Fruit fly (Drosophila melanogaster) whole organism, embryonic: ENCODE measurements around the gene CG4456.

Experiments used
- BEAF-32 ChIP-seq: fragments of 200-800 bp; sonication (Bioruptor generic); optimal IDR thresholded peaks from 3 replicates; lab custom pipeline; 2017; ENCODE audit warnings: missing biosample characterization, missing genetic modification characterization, mild to moderate bottlenecking, moderate library complexity, missing genetic modification reagents
- Bdp1 ChIP-seq: fragments of 200-800 bp; sonication (Bioruptor generic); optimal IDR thresholded peaks from 3 replicates; lab custom pipeline; 2016; ENCODE audit warnings: missing biosample characterization, missing genetic modification characterization
- CG10147 ChIP-seq: fragments of 200-800 bp; sonication (Bioruptor generic); optimal IDR thresholded peaks from 2 replicates; lab custom pipeline; 2019; ENCODE audit warnings: missing biosample characterization, mild to moderate bottlenecking, missing genetic modification characterization, moderate library complexity
- CG10267 ChIP-seq: fragments of 200-800 bp; sonication (Bioruptor generic); optimal IDR thresholded peaks from 2 replicates; lab custom pipeline; 2018; ENCODE audit warnings: missing biosample characterization, mild to moderate bottlenecking, missing genetic modification characterization, moderate library complexity
- CG10959 ChIP-seq: fragments of 200-800 bp; sonication (Bioruptor generic); IDR thresholded peaks from 2 replicates; pipeline ENCODE4 v1.3.6; 2022; ENCODE audit warnings: missing biosample characterization, missing genetic modification characterization
- CG12236 ChIP-seq: fragments of 200-800 bp; sonication (Bioruptor generic); optimal IDR thresholded peaks from 2 replicates; lab custom pipeline; 2016; ENCODE audit warnings: missing biosample characterization, missing genetic modification characterization
- CG13287 ChIP-seq: fragments of 200-800 bp; sonication (Bioruptor generic); IDR thresholded peaks from 2 replicates; pipeline ENCODE4 v1.3.6; 2022; ENCODE audit warnings: missing biosample characterization, missing genetic modification characterization; ENCODE audit not compliant: partially characterized antibody
- CG14441 ChIP-seq: fragments of 200-800 bp; sonication (Bioruptor generic); IDR thresholded peaks from 2 replicates; pipeline ENCODE4 v1.3.6; 2022; ENCODE audit warnings: missing biosample characterization, missing genetic modification characterization
- CG1603 ChIP-seq: fragments of 200-800 bp; sonication (Bioruptor generic); optimal IDR thresholded peaks from 2 replicates; lab custom pipeline; 2019; ENCODE audit warnings: missing biosample characterization, mild to moderate bottlenecking, missing genetic modification characterization, moderate library complexity
- CG17612 ChIP-seq: fragments of 200-800 bp; sonication (Bioruptor generic); IDR thresholded peaks from 2 replicates; pipeline ENCODE4 v1.3.6; 2022; ENCODE audit warnings: missing biosample characterization, missing genetic modification characterization
- CG32532 ChIP-seq: fragments of 200-800 bp; sonication (Bioruptor generic); IDR thresholded peaks from 2 replicates; pipeline ENCODE4 v1.3.6; 2022; ENCODE audit warnings: missing biosample characterization, missing genetic modification characterization
- CG42726 ChIP-seq: fragments of 200-800 bp; sonication (Bioruptor generic); IDR thresholded peaks from 2 replicates; pipeline ENCODE4 v1.3.6; 2022; ENCODE audit warnings: missing biosample characterization, missing genetic modification characterization; ENCODE audit not compliant: partially characterized antibody
- CG5180 ChIP-seq: fragments of 200-800 bp; sonication (Bioruptor generic); optimal IDR thresholded peaks from 3 replicates; lab custom pipeline; 2017; ENCODE audit warnings: missing biosample characterization, missing genetic modification characterization, mild to moderate bottlenecking, moderate library complexity, missing genetic modification reagents
- CG6683 ChIP-seq: fragments of 200-800 bp; sonication (Bioruptor generic); optimal IDR thresholded peaks from 2 replicates; lab custom pipeline; 2017; ENCODE audit warnings: missing biosample characterization, mild to moderate bottlenecking, missing genetic modification characterization, missing genetic modification reagents
- CG6791 ChIP-seq: fragments of 200-800 bp; sonication (Bioruptor generic); IDR thresholded peaks from 3 replicates; pipeline ENCODE4 v1.3.6; 2022; ENCODE audit warnings: missing biosample characterization, missing genetic modification characterization; ENCODE audit not compliant: partially characterized antibody
- CG7556 ChIP-seq: fragments of 200-800 bp; sonication (Bioruptor generic); optimal IDR thresholded peaks from 2 replicates; lab custom pipeline; 2017; ENCODE audit warnings: missing biosample characterization, mild to moderate bottlenecking, missing genetic modification characterization
- Camta ChIP-seq: fragments of 200-800 bp; sonication (Bioruptor generic); optimal IDR thresholded peaks from 2 replicates; lab custom pipeline; 2016; ENCODE audit warnings: missing biosample characterization, missing genetic modification characterization
- Dip2 ChIP-seq: fragments of 200-800 bp; sonication (Bioruptor generic); IDR thresholded peaks from 2 replicates; pipeline ENCODE4 v1.3.6; 2022; ENCODE audit warnings: missing biosample characterization, missing genetic modification characterization
- Ets65A ChIP-seq: fragments of 200-800 bp; sonication (Bioruptor generic); peaks from one replicate; lab custom pipeline; 2016; ENCODE audit warnings: missing biosample characterization, missing genetic modification characterization
- Gsc ChIP-seq: fragments of 200-800 bp; sonication (Bioruptor generic); IDR thresholded peaks from 2 replicates; pipeline ENCODE4 v1.3.6; 2022; ENCODE audit warnings: missing biosample characterization, missing genetic modification characterization
- H15 ChIP-seq: fragments of 200-800 bp; sonication (Bioruptor generic); IDR thresholded peaks from 3 replicates; pipeline ENCODE4 v1.3.6; 2022; ENCODE audit warnings: missing biosample characterization, missing genetic modification characterization
- HLH54F ChIP-seq: fragments of 200-800 bp; sonication (Bioruptor generic); optimal IDR thresholded peaks from 3 replicates; lab custom pipeline; 2016; ENCODE audit warnings: missing biosample characterization, missing genetic modification characterization
- Hsf ChIP-seq: fragments of 200-800 bp; sonication (Bioruptor generic); optimal IDR thresholded peaks from 3 replicates; lab custom pipeline; 2016; ENCODE audit warnings: missing biosample characterization, missing genetic modification characterization
- Mes4 ChIP-seq: fragments of 200-800 bp; sonication (Bioruptor generic); optimal IDR thresholded peaks from 2 replicates; lab custom pipeline; 2016; ENCODE audit warnings: missing biosample characterization, missing genetic modification characterization
- Ravus ChIP-seq: fragments of 200-800 bp; sonication (Bioruptor generic); IDR thresholded peaks from 2 replicates; pipeline ENCODE4 v1.3.6; 2022; ENCODE audit warnings: missing biosample characterization, missing genetic modification characterization
- Sin3A ChIP-seq: fragments of >200 bp; optimal IDR thresholded peaks from 2 replicates; lab custom pipeline; 2018
- ap ChIP-seq: fragments of 200-800 bp; sonication (Bioruptor generic); IDR thresholded peaks from 2 replicates; pipeline ENCODE4 v1.3.6; 2022; ENCODE audit warnings: missing biosample characterization, missing genetic modification characterization
- az2 ChIP-seq: fragments of 200-800 bp; sonication (Bioruptor generic); optimal IDR thresholded peaks from 3 replicates; lab custom pipeline; 2016; ENCODE audit warnings: missing biosample characterization, missing genetic modification characterization
- cato ChIP-seq: fragments of 200-800 bp; sonication (Bioruptor generic); optimal IDR thresholded peaks from 2 replicates; lab custom pipeline; 2016; ENCODE audit warnings: missing biosample characterization, missing genetic modification characterization, borderline replicate concordance
- caup ChIP-seq: fragments of 200-800 bp; sonication (Bioruptor generic); optimal IDR thresholded peaks from 3 replicates; lab custom pipeline; 2017; ENCODE audit warnings: missing biosample characterization, mild to moderate bottlenecking, missing genetic modification characterization, moderate library complexity; ENCODE audit not compliant: severe bottlenecking
- chinmo ChIP-seq: fragments of 200-800 bp; sonication (Bioruptor generic); IDR thresholded peaks from 4 replicates; pipeline ENCODE4 v1.3.6; 2022; ENCODE audit warnings: missing biosample characterization, missing genetic modification characterization; ENCODE audit not compliant: partially characterized antibody
- cwo ChIP-seq: fragments of 200-800 bp; sonication (Bioruptor generic); optimal IDR thresholded peaks from 3 replicates; lab custom pipeline; 2017; ENCODE audit warnings: missing biosample characterization, missing genetic modification characterization, mild to moderate bottlenecking, moderate library complexity, missing genetic modification reagents
- disco-r ChIP-seq: fragments of 200-800 bp; sonication (Bioruptor generic); optimal IDR thresholded peaks from 2 replicates; lab custom pipeline; 2016; ENCODE audit warnings: missing biosample characterization, missing genetic modification characterization
- dm ChIP-seq: fragments of 200-800 bp; sonication (Bioruptor generic); optimal IDR thresholded peaks from 3 replicates; lab custom pipeline; 2016; ENCODE audit warnings: missing biosample characterization, missing genetic modification characterization
- dmrt11E ChIP-seq: fragments of 200-800 bp; sonication (Bioruptor generic); optimal IDR thresholded peaks from 3 replicates; lab custom pipeline; 2018; ENCODE audit warnings: missing biosample characterization, mild to moderate bottlenecking, missing genetic modification characterization, moderate library complexity
- dmrt99B ChIP-seq: fragments of 200-800 bp; sonication (Bioruptor generic); optimal IDR thresholded peaks from 2 replicates; lab custom pipeline; 2018; ENCODE audit warnings: missing biosample characterization, mild to moderate bottlenecking, missing genetic modification characterization, moderate library complexity
- esg ChIP-seq: fragments of 200-800 bp; sonication (Bioruptor generic); conservative IDR thresholded peaks from 2 replicates; pipeline ENCODE4 v1.3.6; 2022; ENCODE audit warnings: missing biosample characterization, missing genetic modification characterization
- fd64A ChIP-seq: fragments of 200-800 bp; sonication (Bioruptor generic); optimal IDR thresholded peaks from 3 replicates; lab custom pipeline; 2018; ENCODE audit warnings: missing biosample characterization, mild to moderate bottlenecking, missing genetic modification characterization
- gro ChIP-seq: fragments of 200-800 bp; sonication (Bioruptor generic); optimal IDR thresholded peaks from 2 replicates; lab custom pipeline; 2016; ENCODE audit warnings: missing biosample characterization, missing genetic modification characterization
- h ChIP-seq: fragments of >200 bp; optimal IDR thresholded peaks from 2 replicates; lab custom pipeline; 2017
- ind ChIP-seq: fragments of 200-800 bp; sonication (Bioruptor generic); optimal IDR thresholded peaks from 3 replicates; lab custom pipeline; 2016; ENCODE audit warnings: missing biosample characterization, missing genetic modification characterization
- pb ChIP-seq: fragments of 200-800 bp; sonication (Bioruptor generic); optimal IDR thresholded peaks from 3 replicates; lab custom pipeline; 2016; ENCODE audit warnings: missing biosample characterization, missing genetic modification characterization
- peb ChIP-seq: fragments of 200-800 bp; sonication (Bioruptor generic); IDR thresholded peaks from 2 replicates; pipeline ENCODE4 v1.3.6; 2022; ENCODE audit warnings: missing biosample characterization, missing genetic modification characterization
- pum ChIP-seq: fragments of 200-800 bp; sonication (Bioruptor generic); optimal IDR thresholded peaks from 2 replicates; lab custom pipeline; 2016; ENCODE audit warnings: missing biosample characterization, missing genetic modification characterization
- shn ChIP-seq: fragments of 200-800 bp; sonication (Bioruptor generic); optimal IDR thresholded peaks from 3 replicates; lab custom pipeline; 2016; ENCODE audit warnings: missing biosample characterization, missing genetic modification characterization
- sna ChIP-seq: fragments of 200-800 bp; sonication (Bioruptor generic); IDR thresholded peaks from 2 replicates; pipeline ENCODE4 v1.3.6; 2022; ENCODE audit warnings: missing biosample characterization, missing genetic modification characterization; ENCODE audit not compliant: partially characterized antibody
- tll ChIP-seq, 2 experiments: fragments of 200-800 bp in 1 of 2; fragments of >200 bp in 1 of 2; sonication (Bioruptor generic) in 1 of 2; optimal IDR thresholded peaks; 2 replicates each; lab custom pipeline; 2017 to 2019; ENCODE audit warnings: missing biosample characterization in 2 of 2, missing genetic modification characterization in 2 of 2, mild to moderate bottlenecking in 1 of 2, moderate library complexity in 1 of 2
- vnd ChIP-seq: fragments of 200-800 bp; sonication (Bioruptor generic); IDR thresholded peaks from 3 replicates; pipeline ENCODE4 v1.3.6; 2022; ENCODE audit warnings: missing biosample characterization, missing genetic modification characterization; ENCODE audit not compliant: partially characterized antibody
- zen ChIP-seq: fragments of 200-800 bp; sonication (Bioruptor generic); optimal IDR thresholded peaks from 3 replicates; lab custom pipeline; 2018; ENCODE audit warnings: missing biosample characterization, mild to moderate bottlenecking, missing genetic modification characterization, moderate library complexity
- zfh1 ChIP-seq: fragments of 200-800 bp; sonication (Bioruptor generic); IDR thresholded peaks from 3 replicates; pipeline ENCODE4 v1.3.6; 2022; ENCODE audit warnings: missing biosample characterization, missing genetic modification characterization

CG4456 gene

dm6 chr3L:9410754-9411423 is 38.4 kb downstream of the CG4456 start, which contains the start of the genes CG4022 and Cpsf5 (continued):
- TF ChIP-seq CG10267 (tag; lab: Kevin White, UChicago) (peak; percentile 81), Gsc (GFP tag; lab: Robert Waterston, UW) (no peak), CG5180 (no peak), pb (GFP tag; lab: Kevin White, UChicago) (peak; percentile 31), zfh1 (GFP tag; lab: Robert Waterston, UW) (peak; percentile 83), pum (peak; percentile 61), CG10147 (GFP tag; lab: Kevin White, UChicago) (peak; percentile 71), CG6791 (GFP tag; lab: Robert Waterston, UW) (no peak), CG1603 (tag; lab: Kevin White, UChicago) (peak; percentile 64), CG17612 (no peak), Mes4 (GFP tag; lab: Kevin White, UChicago) (peak; percentile 32), Dip2 (GFP tag; lab: Robert Waterston, UW) (no peak), tll (GFP tag; optimal IDR thresholded peaks at IDR 0.05; lab: Kevin White, UChicago) (no peak), cwo (GFP tag; lab: Kevin White, UChicago) (peak; percentile 58), gro (GFP tag; lab: Kevin White, UChicago) (peak; percentile 23), az2 (GFP tag; lab: Kevin White, UChicago) (peak; percentile 85), caup (GFP tag; lab: Kevin White, UChicago) (peak; percentile 79), esg (GFP tag; lab: Robert Waterston, UW) (peak; percentile 79), BEAF-32 (GFP tag; lab: Kevin White, UChicago) (peak; percentile 52), vnd (GFP tag; lab: Robert Waterston, UW) (no peak), CG10959 (GFP tag; lab: Robert Waterston, UW) (peak; percentile 70), dmrt11E (tag; lab: Kevin White, UChicago) (peak; percentile 86), Ravus (GFP tag; lab: Robert Waterston, UW) (peak; percentile 25; the same call in 1 of the 2 replicates), cato (GFP tag; lab: Kevin White, UChicago) (peak; percentile 54), dm (peak; percentile 30), zen (tag; lab: Kevin White, UChicago) (peak; percentile 86), Bdp1 (GFP tag; lab: Kevin White, UChicago) (peak; percentile 67), Sin3A (lab: Kevin White, UChicago) (peak; percentile 77), CG13287 (GFP tag; lab: Robert Waterston, UW) (peak; percentile 68), HLH54F (GFP tag; lab: Kevin White, UChicago) (peak; percentile 75), Ets65A (GFP tag; lab: Kevin White, UChicago) (peak; percentile 90), chinmo (GFP tag; lab: Robert Waterston, UW) (0 out of 4 replicates have a peak, but pooled peaks have one; percentile 26), ind (GFP tag; lab: Kevin White, UChicago) (peak; percentile 75), CG32532 (GFP tag; lab: Robert Waterston, UW) (peak; percentile 91), peb (GFP tag; lab: Robert Waterston, UW) (peak; percentile 73), fd64A (no peak), h (lab: Kevin White, UChicago) (no peak), disco-r (GFP tag; lab: Kevin White, UChicago) (no peak), Camta (GFP tag; lab: Kevin White, UChicago) (peak; percentile 61), Hsf (GFP tag; lab: Kevin White, UChicago) (peak; percentile 85), sna (GFP tag; lab: Robert Waterston, UW) (no peak), CG6683 (peak; percentile 53), CG12236 (GFP tag; lab: Kevin White, UChicago) (no peak), CG7556 (GFP tag; lab: Kevin White, UChicago) (peak; percentile 78), H15 (GFP tag; lab: Robert Waterston, UW) (peak; percentile 69; the same call in 2 of the 3 replicates), CG42726 (GFP tag; lab: Robert Waterston, UW) (no peak), shn (GFP tag; lab: Kevin White, UChicago) (peak; percentile 44), ap (GFP tag; lab: Robert Waterston, UW) (peak; percentile 56), dmrt99B (tag; lab: Kevin White, UChicago) (no peak), CG14441 (GFP tag; lab: Robert Waterston, UW) (peak; percentile 83)
